Fruit fly (Drosophila melanogaster) whole organism, embryonic: Measurements from ENCODE around the gene CG44271.

Experiments
- CG10209 ChIP-seq: fragments of 200-800 bp; sonication (Bioruptor generic); optimal IDR thresholded peaks from 3 replicates; lab custom pipeline; 2017; ENCODE audit warnings: missing biosample characterization, mild to moderate bottlenecking, missing genetic modification characterization, missing genetic modification reagents
- CG10654 ChIP-seq: fragments of 200-800 bp; sonication (Bioruptor generic); optimal IDR thresholded peaks from 2 replicates; lab custom pipeline; 2016; ENCODE audit warnings: missing biosample characterization, missing genetic modification characterization
- CG12104 ChIP-seq: fragments of 200-800 bp; sonication (Bioruptor generic); optimal IDR thresholded peaks from 3 replicates; lab custom pipeline; 2016; ENCODE audit warnings: missing biosample characterization, missing genetic modification characterization
- CG1233 ChIP-seq: fragments of 200-800 bp; sonication (Bioruptor generic); optimal IDR thresholded peaks from 4 replicates; lab custom pipeline; 2018; ENCODE audit warnings: missing biosample characterization, mild to moderate bottlenecking, missing genetic modification characterization
- CG12391 ChIP-seq: fragments of 200-800 bp; sonication (Bioruptor generic); optimal IDR thresholded peaks from 3 replicates; lab custom pipeline; 2018; ENCODE audit warnings: missing biosample characterization, mild to moderate bottlenecking, missing genetic modification characterization, moderate library complexity
- CG12659 ChIP-seq: fragments of 200-800 bp; sonication (Bioruptor generic); optimal IDR thresholded peaks from 3 replicates; lab custom pipeline; 2017; ENCODE audit warnings: mild to moderate bottlenecking, missing biosample characterization, missing genetic modification reagents, missing genetic modification characterization
- CG12744 ChIP-seq: fragments of 200-800 bp; sonication (Bioruptor generic); optimal IDR thresholded peaks from 2 replicates; lab custom pipeline; 2016; ENCODE audit warnings: missing biosample characterization, missing genetic modification characterization
- CG12769 ChIP-seq: fragments of 200-800 bp; sonication (Bioruptor generic); optimal IDR thresholded peaks from 2 replicates; lab custom pipeline; 2019; ENCODE audit warnings: missing biosample characterization, mild to moderate bottlenecking, missing genetic modification characterization, moderate library complexity
- CG14050 ChIP-seq: fragments of 200-800 bp; sonication (Bioruptor generic); IDR thresholded peaks from 3 replicates; pipeline ENCODE4 v1.3.6; 2022; ENCODE audit warnings: missing biosample characterization, missing genetic modification characterization
- CG14965 ChIP-seq: fragments of 200-800 bp; sonication (Bioruptor generic); optimal IDR thresholded peaks from 2 replicates; lab custom pipeline; 2016; ENCODE audit warnings: missing biosample characterization, missing genetic modification characterization, borderline replicate concordance
- CG15479 ChIP-seq: fragments of 200-800 bp; sonication (Bioruptor generic); optimal IDR thresholded peaks from 3 replicates; lab custom pipeline; 2019; ENCODE audit warnings: missing biosample characterization, mild to moderate bottlenecking, missing genetic modification characterization, moderate library complexity
- CG15601 ChIP-seq: fragments of 200-800 bp; sonication (Bioruptor generic); optimal IDR thresholded peaks from 3 replicates; lab custom pipeline; 2019; ENCODE audit warnings: missing biosample characterization, mild to moderate bottlenecking, missing genetic modification characterization, moderate library complexity
- CG16813 ChIP-seq: fragments of 200-800 bp; sonication (Bioruptor generic); IDR thresholded peaks from 3 replicates; pipeline ENCODE4 v1.3.6; 2022; ENCODE audit warnings: missing biosample characterization, missing genetic modification characterization; ENCODE audit not compliant: partially characterized antibody
- CG16863 ChIP-seq: fragments of 200-800 bp; sonication (Bioruptor generic); optimal IDR thresholded peaks from 3 replicates; lab custom pipeline; 2016; ENCODE audit warnings: missing biosample characterization, missing genetic modification characterization
- CG18262 ChIP-seq: fragments of 200-800 bp; optimal IDR thresholded peaks from 3 replicates; lab custom pipeline; 2019; ENCODE audit warnings: missing biosample characterization, mild to moderate bottlenecking, missing genetic modification characterization, moderate library complexity
- CG18599 ChIP-seq: fragments of 200-800 bp; sonication (Bioruptor generic); optimal IDR thresholded peaks from 3 replicates; lab custom pipeline; 2017; ENCODE audit warnings: missing biosample characterization, missing genetic modification characterization, mild to moderate bottlenecking, moderate library complexity, missing genetic modification reagents
- CG31441 ChIP-seq: fragments of 200-800 bp; sonication (Bioruptor generic); IDR thresholded peaks from 2 replicates; pipeline ENCODE4 v1.3.6; 2022; ENCODE audit warnings: missing biosample characterization, missing genetic modification characterization
- CG33213 ChIP-seq: fragments of 200-800 bp; sonication (Bioruptor generic); optimal IDR thresholded peaks from 3 replicates; lab custom pipeline; 2016; ENCODE audit warnings: missing biosample characterization, missing genetic modification characterization
- CG34422 ChIP-seq: fragments of 200-800 bp; sonication (Bioruptor generic); IDR thresholded peaks from 3 replicates; pipeline ENCODE4 v1.3.6; 2022; ENCODE audit warnings: missing biosample characterization, missing genetic modification characterization
- CG3726 ChIP-seq: fragments of 200-800 bp; sonication (Bioruptor generic); IDR thresholded peaks from 3 replicates; pipeline ENCODE4, ENCODE4 v1.3.6; 2022; ENCODE audit warnings: missing biosample characterization, missing genetic modification characterization
- CG43689 ChIP-seq: fragments of 200-800 bp; sonication (Bioruptor generic); IDR thresholded peaks from 2 replicates; pipeline ENCODE4 v1.3.6; 2022; ENCODE audit warnings: missing biosample characterization, missing genetic modification characterization
- CG6813 ChIP-seq: fragments of 200-800 bp; sonication (Bioruptor generic); optimal IDR thresholded peaks from 2 replicates; lab custom pipeline; 2017; ENCODE audit warnings: missing biosample characterization, missing genetic modification characterization, mild to moderate bottlenecking, moderate library complexity, missing genetic modification reagents
- CG7271 ChIP-seq: fragments of 200-800 bp; sonication (Bioruptor generic); optimal IDR thresholded peaks from 2 replicates; lab custom pipeline; 2018; ENCODE audit warnings: missing biosample characterization, mild to moderate bottlenecking, missing genetic modification characterization, moderate library complexity
- CG7357 ChIP-seq: fragments of 200-800 bp; sonication (Bioruptor generic); IDR thresholded peaks from 3 replicates; pipeline ENCODE4 v1.3.6; 2022; ENCODE audit warnings: missing biosample characterization, missing genetic modification characterization
- CG7556 ChIP-seq: fragments of 200-800 bp; sonication (Bioruptor generic); optimal IDR thresholded peaks from 2 replicates; lab custom pipeline; 2017; ENCODE audit warnings: missing biosample characterization, mild to moderate bottlenecking, missing genetic modification characterization
- CG8765 ChIP-seq: fragments of 200-800 bp; sonication (Bioruptor generic); IDR thresholded peaks from 2 replicates; pipeline ENCODE4 v1.3.6; 2022; ENCODE audit warnings: missing biosample characterization, missing genetic modification characterization
- CG9932 ChIP-seq: fragments of 200-800 bp; sonication (Bioruptor generic); IDR thresholded peaks from 2 replicates; pipeline ENCODE4 v1.3.6; 2022; ENCODE audit warnings: missing biosample characterization, missing genetic modification characterization
- Deaf1 ChIP-seq: fragments of 200-800 bp; optimal IDR thresholded peaks from 3 replicates; lab custom pipeline; 2019; ENCODE audit warnings: missing biosample characterization, mild to moderate bottlenecking, missing genetic modification characterization, moderate library complexity
- E2f1 ChIP-seq: fragments of 200-800 bp; sonication (Bioruptor generic); IDR thresholded peaks from 2 replicates; pipeline ENCODE4 v1.3.6; 2022; ENCODE audit warnings: missing biosample characterization, missing genetic modification characterization
- Hand ChIP-seq: fragments of 200-800 bp; sonication (Bioruptor generic); optimal IDR thresholded peaks from 2 replicates; lab custom pipeline; 2017; ENCODE audit warnings: mild to moderate bottlenecking, missing biosample characterization, missing genetic modification reagents, missing genetic modification characterization
- Mes4 ChIP-seq: fragments of 200-800 bp; sonication (Bioruptor generic); optimal IDR thresholded peaks from 2 replicates; lab custom pipeline; 2016; ENCODE audit warnings: missing biosample characterization, missing genetic modification characterization
- Pdp1 ChIP-seq, 2 experiments: fragments of 200-800 bp; sonication (Bioruptor generic); optimal IDR thresholded peaks; 3 replicates each; lab custom pipeline; 2016; ENCODE audit warnings: missing biosample characterization in 2 of 2, missing genetic modification characterization in 2 of 2, mild to moderate bottlenecking in 1 of 2, moderate library complexity in 1 of 2
- Sry-δ ChIP-seq: fragments of 200-800 bp; sonication (Bioruptor generic); optimal IDR thresholded peaks from 2 replicates; lab custom pipeline; 2016; ENCODE audit warnings: missing biosample characterization, missing genetic modification characterization
- Trl ChIP-seq, 3 experiments: fragments of >200 bp in 2 of 3; fragments of 200-800 bp in 1 of 3; sonication (Bioruptor generic) in 1 of 3; optimal IDR thresholded peaks; 2 replicates in 1 of 3; 3 replicates in 2 of 3; lab custom pipeline; 2016 to 2017; ENCODE audit warnings: missing biosample characterization in 1 of 3, missing genetic modification characterization in 1 of 3
- bbx ChIP-seq: fragments of 200-800 bp; sonication (Bioruptor generic); IDR thresholded peaks from 2 replicates; pipeline ENCODE4 v1.3.6; 2022; ENCODE audit warnings: missing biosample characterization, missing genetic modification characterization; ENCODE audit not compliant: partially characterized antibody
- bcd ChIP-seq: fragments of 200-800 bp; sonication (Bioruptor generic); optimal IDR thresholded peaks from 2 replicates; lab custom pipeline; 2017; ENCODE audit warnings: missing biosample characterization, mild to moderate bottlenecking, missing genetic modification characterization
- cad ChIP-seq: fragments of >200 bp; optimal IDR thresholded peaks from 2 replicates; lab custom pipeline; 2017; ENCODE audit warnings: missing biosample characterization, missing genetic modification characterization
- gsb-n ChIP-seq: fragments of 200-800 bp; sonication (Bioruptor generic); optimal IDR thresholded peaks from 3 replicates; lab custom pipeline; 2018; ENCODE audit warnings: missing biosample characterization, mild to moderate bottlenecking, missing genetic modification characterization
- kni ChIP-seq: fragments of 200-800 bp; sonication (Bioruptor generic); optimal IDR thresholded peaks from 3 replicates; lab custom pipeline; 2017; ENCODE audit warnings: mild to moderate bottlenecking, missing biosample characterization, missing genetic modification reagents, missing genetic modification characterization
- mirr ChIP-seq: fragments of 200-800 bp; sonication (Bioruptor generic); optimal IDR thresholded peaks from 3 replicates; lab custom pipeline; 2018; ENCODE audit warnings: missing biosample characterization, mild to moderate bottlenecking, missing genetic modification characterization
- org-1 ChIP-seq: fragments of 200-800 bp; sonication (Bioruptor generic); optimal IDR thresholded peaks from 2 replicates; lab custom pipeline; 2017; ENCODE audit warnings: missing biosample characterization, missing genetic modification characterization
- pan ChIP-seq, 4 experiments: fragments of >200 bp in 3 of 4; fragments of 200-800 bp in 1 of 4; sonication (Bioruptor generic) in 1 of 4; optimal IDR thresholded peaks in 3 of 4; IDR thresholded peaks in 1 of 4; 2 replicates each; pipeline versions ENCODE4 v1.3.6 to Lab custom; 2017 to 2022; ENCODE audit warnings: missing biosample characterization in 2 of 4, missing genetic modification characterization in 2 of 4, mixed read lengths in 1 of 4
- pb ChIP-seq: fragments of 200-800 bp; sonication (Bioruptor generic); optimal IDR thresholded peaks from 3 replicates; lab custom pipeline; 2016; ENCODE audit warnings: missing biosample characterization, missing genetic modification characterization
- prd ChIP-seq, 3 experiments: fragments of >200 bp in 2 of 3; fragments of 200-800 bp in 1 of 3; sonication (Bioruptor generic) in 1 of 3; optimal IDR thresholded peaks in 2 of 3; IDR thresholded peaks in 1 of 3; 2 replicates in 2 of 3; 3 replicates in 1 of 3; pipeline versions ENCODE4 v1.3.6 to Lab custom; 2017 to 2022; ENCODE audit warnings: missing biosample characterization in 1 of 3, missing genetic modification characterization in 1 of 3
- sd ChIP-seq: fragments of 200-800 bp; sonication (Bioruptor generic); optimal IDR thresholded peaks from 3 replicates; lab custom pipeline; 2018; ENCODE audit warnings: missing biosample characterization, mild to moderate bottlenecking, missing genetic modification characterization, moderate library complexity
- sens ChIP-seq: fragments of 200-800 bp; sonication (Bioruptor generic); peaks from one replicate; lab custom pipeline; 2016; ENCODE audit warnings: missing biosample characterization, missing genetic modification characterization
- stwl ChIP-seq: fragments of 200-800 bp; sonication (Bioruptor generic); optimal IDR thresholded peaks from 3 replicates; lab custom pipeline; 2018; ENCODE audit warnings: missing biosample characterization, mild to moderate bottlenecking, missing genetic modification characterization, moderate library complexity
- tio ChIP-seq: fragments of 200-800 bp; sonication (Bioruptor generic); optimal IDR thresholded peaks from 2 replicates; lab custom pipeline; 2017; ENCODE audit warnings: missing biosample characterization, missing genetic modification characterization, inconsistent platforms
- wek ChIP-seq: fragments of 200-800 bp; sonication (Bioruptor generic); optimal IDR thresholded peaks from 3 replicates; lab custom pipeline; 2018; ENCODE audit warnings: missing biosample characterization, mild to moderate bottlenecking, missing genetic modification characterization, moderate library complexity

The CG44271 gene

DNA sequence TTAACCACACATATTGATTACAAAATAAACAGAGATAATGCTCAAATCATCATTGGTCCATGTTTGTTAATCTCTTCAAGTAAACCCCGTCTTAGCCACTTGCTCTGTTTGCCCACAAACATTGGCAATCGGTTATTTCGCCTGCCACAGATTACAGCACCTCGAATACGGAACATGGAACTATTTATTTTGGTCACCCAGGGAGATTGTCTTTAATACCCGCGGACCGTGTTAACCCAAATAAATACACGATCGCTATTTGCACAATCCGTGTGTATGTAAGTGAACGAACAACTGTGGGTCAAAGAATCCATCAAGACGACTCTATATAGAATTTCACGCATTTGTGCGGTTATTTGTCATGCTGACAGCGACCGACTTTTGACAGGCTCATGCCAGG, 47.0 kb downstream of the CG44271 start (continued):
- TF ChIP-seq CG8765 (GFP tag; lab: Robert Waterston, UW) (no peak), CG10209 (GFP tag; lab: Kevin White, UChicago) (peak; percentile 64), CG6813 (GFP tag; lab: Kevin White, UChicago) (peak; percentile 82), wek (peak; percentile 56), tio (GFP tag; lab: Kevin White, UChicago) (peak; percentile 3), CG33213 (peak; percentile 20), CG43689 (GFP tag; lab: Robert Waterston, UW) (no peak), CG9932 (GFP tag; lab: Robert Waterston, UW) (no peak), sens (GFP tag; lab: Kevin White, UChicago) (peak; percentile 90), E2f1 (GFP tag; lab: Robert Waterston, UW) (no peak), bbx (GFP tag; lab: Robert Waterston, UW) (no peak), pan (optimal IDR thresholded peaks at IDR 0.05; lab: Kevin White, UChicago) (no peak), pan (GFP tag; optimal IDR thresholded peaks at IDR 0.05 in 1 of 2, IDR thresholded peaks at IDR 0.05 in 1 of 2) (no peak), CG3726 (GFP tag; lab: Robert Waterston, UW) (no peak), mirr (GFP tag; lab: Kevin White, UChicago) (peak; percentile 50), CG12104 (GFP tag; lab: Kevin White, UChicago) (no peak), stwl (tag; lab: Kevin White, UChicago) (peak; percentile 31), CG7271 (tag; lab: Kevin White, UChicago) (peak; percentile 80), gsb-n (peak; percentile 67), CG15601 (tag; lab: Kevin White, UChicago) (no peak), CG18599 (GFP tag; lab: Kevin White, UChicago) (no peak), CG16863 (GFP tag; lab: Kevin White, UChicago) (peak; percentile 21), cad (GFP tag; lab: Kevin White, UChicago) (no peak), kni (GFP tag; lab: Kevin White, UChicago) (peak; percentile 3), CG7556 (GFP tag; lab: Kevin White, UChicago) (peak; percentile 20), Trl (optimal IDR thresholded peaks at IDR 0.05; lab: Kevin White, UChicago) (no peak), Trl (GFP tag; optimal IDR thresholded peaks at IDR 0.05; lab: Kevin White, UChicago) (peak; percentile 61), CG12769 (peak; percentile 45), CG12744 (GFP tag; lab: Kevin White, UChicago) (peak; percentile 40), bcd (GFP tag; lab: Kevin White, UChicago) (peak; percentile 3), CG16813 (GFP tag; lab: Robert Waterston, UW) (no peak), Hand (GFP tag; lab: Kevin White, UChicago) (no peak), prd (optimal IDR thresholded peaks at IDR 0.05; lab: Kevin White, UChicago) (no peak), prd (GFP tag; IDR thresholded peaks at IDR 0.05; lab: Robert Waterston, UW) (peak; percentile 50; the same call in 2 of the 3 replicates), CG31441 (GFP tag; lab: Robert Waterston, UW) (peak; percentile 18; the same call in 1 of the 2 replicates), CG15479 (GFP tag; lab: Kevin White, UChicago) (peak; percentile 91), CG14965 (GFP tag; lab: Kevin White, UChicago) (peak; percentile 38), CG14050 (no peak), sd (tag; lab: Kevin White, UChicago) (no peak), CG12391 (peak; percentile 8), Mes4 (peak; percentile 4), org-1 (GFP tag; lab: Kevin White, UChicago) (peak; percentile 73), CG12659 (peak; percentile 10), CG10654 (peak; percentile 4), Deaf1 (tag; lab: Kevin White, UChicago) (no peak), Pdp1 (GFP tag; optimal IDR thresholded peaks at IDR 0.05; lab: Kevin White, UChicago) (peak in 1 of 2 experiments; percentile 49), CG34422 (GFP tag; lab: Robert Waterston, UW) (no peak), pb (GFP tag; lab: Kevin White, UChicago) (no peak), CG7357 (GFP tag; lab: Robert Waterston, UW) (no peak), CG1233 (GFP tag; lab: Kevin White, UChicago) (peak; percentile 60), CG18262 (peak; percentile 43), Sry-δ (GFP tag; lab: Kevin White, UChicago) (no peak)
